Worm (Caenorhabditis elegans) whole organism, L4/young adult: ENCODE results near the gene F35A5.1.

ENCODE experiments used
- W03F9.2 ChIP-seq: fragments of 150-350 bp; optimal IDR thresholded peaks from 2 replicates; lab custom pipeline; 2014; ENCODE audit warnings: missing biosample characterization, missing genetic modification characterization
- dao-5 ChIP-seq: sonication (generic microtip); optimal IDR thresholded peaks from 2 replicates; lab custom pipeline; 2016; ENCODE audit warnings: missing genotype, missing genetic modification characterization, moderate library complexity, missing compliant biosample characterization
- him-1 ChIP-seq: sonication (generic microtip); optimal IDR thresholded peaks from 2 replicates; lab custom pipeline; 2016; ENCODE audit warnings: missing genotype, missing genetic modification reagents, missing genetic modification characterization, missing compliant biosample characterization

The F35A5.1 gene

ce11 chrX:3833964-3834840 is 26.9 kb downstream of the F35A5.1 start:
- TF ChIP-seq W03F9.2 (tag; lab: Kevin White, UChicago) = no peak
- TF ChIP-seq dao-5 (tag; lab: Kevin White, UChicago) = no peak
- TF ChIP-seq him-1 (tag; lab: Kevin White, UChicago) = no peak

- no peak for TF ChIP-seq him-1 (tag; lab: Kevin White, UChicago)
- TF ChIP-seq W03F9.2 (tag; lab: Kevin White, UChicago) = no peak
- TF ChIP-seq dao-5 (tag; lab: Kevin White, UChicago) = no peak
These were observed 28.4 kb downstream of the F35A5.1 start for ce11 chrX:3835632-3836031.

- TF ChIP-seq him-1 (tag; lab: Kevin White, UChicago) = no peak
- no peak for TF ChIP-seq W03F9.2 (tag; lab: Kevin White, UChicago)
- no peak for TF ChIP-seq dao-5 (tag; lab: Kevin White, UChicago)
These were observed 30.5 kb downstream of the F35A5.1 start for ce11 chrX:3837752-3838159.

ce11 chrX:3838670-3839069 is 31.4 kb downstream of the F35A5.1 start:
- no peak for TF ChIP-seq him-1 (tag; lab: Kevin White, UChicago)
- no peak for TF ChIP-seq dao-5 (tag; lab: Kevin White, UChicago)
- no peak for TF ChIP-seq W03F9.2 (tag; lab: Kevin White, UChicago)

ce11 chrX:3839172-3839571 is 31.9 kb downstream of the F35A5.1 start:
- TF ChIP-seq him-1 (tag; lab: Kevin White, UChicago) (no peak), dao-5 (tag; lab: Kevin White, UChicago) (no peak), W03F9.2 (tag; lab: Kevin White, UChicago) (no peak)

ce11 chrX:3842398-3842896 is 35.2 kb downstream of the F35A5.1 start, which contains the start of gene ttr-48:
ttr-48 (minus strand) TSS chrX:3842448.
- TF ChIP-seq him-1 (tag; lab: Kevin White, UChicago) (no peak), dao-5 (tag; lab: Kevin White, UChicago) (no peak), W03F9.2 (tag; lab: Kevin White, UChicago) (no peak)

- TF ChIP-seq dao-5 (tag; lab: Kevin White, UChicago) (no peak), him-1 (tag; lab: Kevin White, UChicago) (no peak), W03F9.2 (tag; lab: Kevin White, UChicago) (no peak)
These were observed 46.6 kb downstream of the F35A5.1 start for ce11 chrX:3853901-3854300.

- TF ChIP-seq dao-5 (tag; lab: Kevin White, UChicago) (no peak), him-1 (tag; lab: Kevin White, UChicago) (no peak), W03F9.2 (tag; lab: Kevin White, UChicago) (no peak)
These were observed 48.5 kb downstream of the F35A5.1 start for ce11 chrX:3855717-3856116.

- TF ChIP-seq W03F9.2 (tag; lab: Kevin White, UChicago) = no peak
These were observed 50.4 kb downstream of the F35A5.1 start, which contains the start of gene ceh-18 for ce11 chrX:3857697-3858096. ceh-18 (minus strand) TSS chrX:3857797.

- TF ChIP-seq W03F9.2 (tag; lab: Kevin White, UChicago) = no peak
- no peak for TF ChIP-seq him-1 (tag; lab: Kevin White, UChicago)
- no peak for TF ChIP-seq dao-5 (tag; lab: Kevin White, UChicago)
These were observed 51.1 kb downstream of the F35A5.1 start for ce11 chrX:3858355-3858754.

- no peak for TF ChIP-seq him-1 (tag; lab: Kevin White, UChicago)
- TF ChIP-seq W03F9.2 (tag; lab: Kevin White, UChicago) = no peak
- no peak for TF ChIP-seq dao-5 (tag; lab: Kevin White, UChicago)
These were observed 52.2 kb downstream of the F35A5.1 start for ce11 chrX:3859449-3859848.

ce11 chrX:3861294-3861693 is 54.0 kb downstream of the F35A5.1 start:
- TF ChIP-seq W03F9.2 (tag; lab: Kevin White, UChicago) (no peak), him-1 (tag; lab: Kevin White, UChicago) (no peak), dao-5 (tag; lab: Kevin White, UChicago) (no peak)
